Worm (Caenorhabditis elegans) whole organism, L2 larva: ENCODE data around the gene bath-23.

Source experiments
- C34F6.9 ChIP-seq: fragments of 150-350 bp; optimal IDR thresholded peaks from 2 replicates; lab custom pipeline; 2014; ENCODE audit warnings: missing biosample characterization, missing genetic modification characterization
- F13H6.1 ChIP-seq: sonication (generic microtip); optimal IDR thresholded peaks from 2 replicates; lab custom pipeline; 2016; ENCODE audit warnings: missing genetic modification characterization, missing compliant biosample characterization
- R02D3.7 ChIP-seq: fragments of 150-350 bp; optimal IDR thresholded peaks from 2 replicates; lab custom pipeline; 2014; ENCODE audit warnings: missing biosample characterization, missing genetic modification characterization
- ZK546.5 ChIP-seq: sonication (generic microtip); optimal IDR thresholded peaks from 2 replicates; lab custom pipeline; 2017; ENCODE audit warnings: missing biosample characterization, missing genetic modification characterization
- alr-1 ChIP-seq: fragments of 150-350 bp; optimal IDR thresholded peaks from 2 replicates; lab custom pipeline; 2014; ENCODE audit warnings: missing biosample characterization, missing genetic modification characterization
- ama-1 ChIP-seq: fragments of 150-350 bp; optimal IDR thresholded peaks from 2 replicates; lab custom pipeline; 2018; ENCODE audit warnings: inconsistent platforms
- blmp-1 ChIP-seq: sonication (generic microtip); optimal IDR thresholded peaks from 2 replicates; lab custom pipeline; 2017; ENCODE audit warnings: missing genetic modification characterization, mild to moderate bottlenecking, missing compliant biosample characterization, antibody characterized with exemption, moderate library complexity; ENCODE audit not compliant: insufficient read depth
- ceh-16 ChIP-seq: fragments of 150-350 bp; optimal IDR thresholded peaks from 2 replicates; lab custom pipeline; 2014; ENCODE audit warnings: missing biosample characterization, missing genetic modification characterization
- crh-2 ChIP-seq: sonication (generic microtip); optimal IDR thresholded peaks from 2 replicates; lab custom pipeline; 2017; ENCODE audit warnings: missing biosample characterization, missing genetic modification characterization
- dmd-4 ChIP-seq: sonication (generic microtip); optimal IDR thresholded peaks from 2 replicates; lab custom pipeline; 2017; ENCODE audit warnings: missing biosample characterization, missing genetic modification characterization
- egl-27 ChIP-seq: sonication (generic microtip); optimal IDR thresholded peaks from 3 replicates; lab custom pipeline; 2017; ENCODE audit warnings: missing biosample characterization, missing genetic modification reagents, missing genetic modification characterization
- elt-1 ChIP-seq: fragments of 150-350 bp; optimal IDR thresholded peaks from 2 replicates; lab custom pipeline; 2014; ENCODE audit warnings: missing biosample characterization, missing genetic modification characterization
- elt-3 ChIP-seq: sonication (generic microtip); optimal IDR thresholded peaks from 2 replicates; lab custom pipeline; 2017; ENCODE audit warnings: missing biosample characterization, missing genetic modification characterization
- lin-11 ChIP-seq: fragments of 150-350 bp; sonication (generic microtip); optimal IDR thresholded peaks from 2 replicates; lab custom pipeline; 2014; ENCODE audit warnings: missing biosample characterization, missing genetic modification characterization, inconsistent platforms, mixed read lengths
- lin-13 ChIP-seq: fragments of 150-350 bp; optimal IDR thresholded peaks from 2 replicates; lab custom pipeline; 2014; ENCODE audit warnings: missing biosample characterization, missing genetic modification reagents, missing genetic modification characterization
- lin-39 ChIP-seq: fragments of 150-350 bp; optimal IDR thresholded peaks from 2 replicates; lab custom pipeline; 2014; ENCODE audit warnings: missing biosample characterization, missing genetic modification reagents, missing genetic modification characterization
- lsy-2 ChIP-seq, 2 experiments: fragments of 150-350 bp in 1 of 2; sonication (generic microtip) in 1 of 2; optimal IDR thresholded peaks; 2 replicates each; lab custom pipeline; 2014 to 2017; ENCODE audit warnings: missing biosample characterization in 2 of 2, missing genetic modification characterization in 2 of 2
- mab-5 ChIP-seq: fragments of 150-350 bp; optimal IDR thresholded peaks from 2 replicates; lab custom pipeline; 2014; ENCODE audit warnings: missing biosample characterization, missing genetic modification characterization
- mbf-1 ChIP-seq: sonication (generic microtip); optimal IDR thresholded peaks from 2 replicates; lab custom pipeline; 2017; ENCODE audit warnings: missing biosample characterization, missing genetic modification characterization
- nhr-11 ChIP-seq: fragments of 150-350 bp; optimal IDR thresholded peaks from 2 replicates; lab custom pipeline; 2014; ENCODE audit warnings: missing biosample characterization, missing genetic modification characterization
- nhr-12 ChIP-seq: fragments of 150-350 bp; optimal IDR thresholded peaks from 2 replicates; lab custom pipeline; 2014; ENCODE audit warnings: missing biosample characterization, missing genetic modification characterization
- nhr-21 ChIP-seq: fragments of 150-350 bp; optimal IDR thresholded peaks from 2 replicates; lab custom pipeline; 2014; ENCODE audit warnings: missing biosample characterization, missing genetic modification characterization
- nhr-23 ChIP-seq: fragments of 150-350 bp; optimal IDR thresholded peaks from 2 replicates; lab custom pipeline; 2014; ENCODE audit warnings: missing biosample characterization, missing genetic modification reagents, missing genetic modification characterization
- nhr-237 ChIP-seq: fragments of 150-350 bp; optimal IDR thresholded peaks from 2 replicates; lab custom pipeline; 2014; ENCODE audit warnings: missing biosample characterization, missing genetic modification characterization
- nhr-25 ChIP-seq: fragments of 150-350 bp; sonication (generic microtip); optimal IDR thresholded peaks from 3 replicates; lab custom pipeline; 2014; ENCODE audit warnings: missing biosample characterization, missing genetic modification characterization
- nhr-6 ChIP-seq: fragments of 150-350 bp; optimal IDR thresholded peaks from 2 replicates; lab custom pipeline; 2014; ENCODE audit warnings: missing biosample characterization, missing genetic modification characterization
- nhr-77 ChIP-seq: fragments of 150-350 bp; optimal IDR thresholded peaks from 2 replicates; lab custom pipeline; 2014; ENCODE audit warnings: missing biosample characterization, missing genetic modification characterization
- peb-1 ChIP-seq: fragments of 150-350 bp; optimal IDR thresholded peaks from 2 replicates; lab custom pipeline; 2014; ENCODE audit warnings: missing biosample characterization, missing genetic modification characterization
- sem-4 ChIP-seq: fragments of 150-350 bp; optimal IDR thresholded peaks from 2 replicates; lab custom pipeline; 2014; ENCODE audit warnings: missing biosample characterization, missing genetic modification reagents, missing genetic modification characterization
- skn-1 ChIP-seq: sonication (generic microtip); optimal IDR thresholded peaks from 2 replicates; lab custom pipeline; 2017; ENCODE audit warnings: missing biosample characterization, missing genetic modification characterization
- sma-9 ChIP-seq, 2 experiments: fragments of 150-350 bp in 1 of 2; sonication (generic microtip) in 1 of 2; optimal IDR thresholded peaks; 2 replicates each; lab custom pipeline; 2014 to 2016; ENCODE audit warnings: missing genetic modification characterization in 2 of 2, mild to moderate bottlenecking in 1 of 2, missing biosample characterization in 1 of 2, missing compliant biosample characterization in 1 of 2, missing genetic modification reagents in 1 of 2, moderate library complexity in 1 of 2
- unc-55 ChIP-seq: fragments of 150-350 bp; sonication (generic microtip); optimal IDR thresholded peaks from 3 replicates; lab custom pipeline; 2014; ENCODE audit warnings: missing biosample characterization, missing genetic modification reagents, missing genetic modification characterization
- unc-62 ChIP-seq: fragments of 150-350 bp; optimal IDR thresholded peaks from 2 replicates; lab custom pipeline; 2014; ENCODE audit warnings: missing biosample characterization, missing genetic modification reagents, missing genetic modification characterization
- zag-1 ChIP-seq: fragments of 150-350 bp; optimal IDR thresholded peaks from 2 replicates; lab custom pipeline; 2014; ENCODE audit warnings: missing biosample characterization, missing genetic modification characterization
- ztf-1 ChIP-seq: fragments of 200-800 bp; sonication (Bioruptor generic); conservative IDR thresholded peaks from 2 replicates; pipeline ENCODE4 v1.3.6; 2022; ENCODE audit warnings: missing genetic modification characterization, missing compliant biosample characterization
- ztf-11 ChIP-seq: sonication (generic microtip); optimal IDR thresholded peaks from 2 replicates; lab custom pipeline; 2017; ENCODE audit warnings: missing biosample characterization, missing genetic modification characterization
- ztf-4 ChIP-seq: fragments of 150-350 bp; optimal IDR thresholded peaks from 2 replicates; lab custom pipeline; 2014; ENCODE audit warnings: missing biosample characterization, missing genetic modification characterization

bath-23 gene

DNA sequence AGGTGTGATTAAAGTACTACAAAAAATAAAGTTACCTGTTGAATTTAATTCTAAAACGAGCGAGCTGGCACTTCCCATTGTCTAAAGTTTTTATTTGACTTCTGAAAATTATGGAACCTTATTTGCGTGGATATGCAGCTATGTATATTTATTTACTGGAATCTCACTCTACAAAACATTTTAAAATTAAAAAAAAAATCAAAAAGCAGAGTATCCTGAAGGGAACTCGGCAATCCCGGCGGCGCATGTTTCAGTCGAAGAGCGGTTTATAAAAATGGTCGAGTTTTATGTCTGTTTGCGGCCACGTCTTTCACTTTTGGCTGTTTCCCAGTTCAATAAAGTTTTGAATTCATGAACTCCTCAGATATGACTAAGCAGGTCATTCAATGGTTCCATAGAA, 34.1 kb upstream of the bath-23 start, which contains the start of gene F14D2.19:
Gene F14D2.19, minus strand, starts transcription at position 101 of the 400 bp plus-strand sequence.
- TF ChIP-seq zag-1 (tag; lab: Kevin White, UChicago) (no peak), nhr-11 (tag; lab: Kevin White, UChicago) (no peak), elt-3 (no peak), ceh-16 (tag; lab: Kevin White, UChicago) (no peak), dmd-4 (tag; lab: Kevin White, UChicago) (no peak)

DNA sequence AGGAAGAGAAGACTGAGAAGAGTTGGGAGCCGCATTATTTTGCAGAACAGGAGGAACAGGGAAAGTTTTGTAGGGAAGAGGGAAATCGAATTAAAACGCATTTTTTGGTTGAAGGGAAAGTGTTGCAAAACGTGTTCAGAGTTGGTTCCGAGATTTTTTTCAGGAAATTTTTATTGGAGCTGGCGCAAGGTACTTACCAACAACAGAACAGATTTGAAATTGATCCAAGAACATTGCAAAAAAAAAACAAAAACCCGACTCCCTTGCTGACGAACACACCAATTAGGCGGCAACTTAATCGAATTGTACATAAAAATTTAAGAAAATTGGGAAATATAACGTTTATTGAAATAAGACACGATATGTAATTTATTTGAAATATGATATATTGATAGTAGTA, 32.6 kb upstream of the bath-23 start, which contains the start of gene F14D2.7:
Gene F14D2.7, minus strand, starts transcription at position 101 of the 400 bp plus-strand sequence.
- TF ChIP-seq egl-27 (tag; lab: Kevin White, UChicago) (no peak), mbf-1 (tag; lab: Kevin White, UChicago) (no peak), nhr-25 (no peak), unc-55 (GFP tag; lab: Kevin White, UChicago) (no peak), lin-13 (GFP tag; lab: Kevin White, UChicago) (no peak), nhr-6 (tag; lab: Kevin White, UChicago) (no peak), ama-1 (lab: Kevin White, UChicago) (no peak), peb-1 (no peak), ztf-11 (tag; lab: Kevin White, UChicago) (no peak), ztf-1 (GFP tag; lab: Robert Waterston, UW) (no peak), zag-1 (tag; lab: Kevin White, UChicago) (no peak)

DNA sequence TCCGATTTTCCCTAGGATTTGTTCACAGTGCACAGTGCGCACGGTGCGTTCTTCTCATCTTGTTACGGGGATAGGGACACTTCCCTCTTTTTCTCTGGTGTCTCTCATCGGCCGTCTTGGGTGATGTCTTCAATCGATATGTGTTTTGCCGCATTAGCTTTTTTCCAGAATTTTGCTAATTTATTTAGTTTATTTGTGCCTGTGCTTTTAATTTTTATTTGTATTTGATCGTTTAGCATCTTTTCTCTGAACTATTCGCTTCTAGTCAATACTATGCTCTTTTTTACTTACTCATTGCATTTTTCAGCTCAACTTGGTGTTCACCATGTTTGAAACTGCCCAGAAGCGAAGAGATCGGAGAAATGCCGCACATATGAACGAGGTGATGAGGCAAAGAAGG, 30.9 kb upstream of the bath-23 start, which contains the start of gene F14D2.5:
Gene F14D2.5, plus strand, starts transcription at position 301 of the 400 bp plus-strand sequence.
- TF ChIP-seq skn-1 (tag; lab: Kevin White, UChicago): no peak
- TF ChIP-seq nhr-21 (tag; lab: Kevin White, UChicago): no peak
- no peak for TF ChIP-seq F13H6.1 (tag; lab: Kevin White, UChicago)
- no peak for TF ChIP-seq C34F6.9

DNA sequence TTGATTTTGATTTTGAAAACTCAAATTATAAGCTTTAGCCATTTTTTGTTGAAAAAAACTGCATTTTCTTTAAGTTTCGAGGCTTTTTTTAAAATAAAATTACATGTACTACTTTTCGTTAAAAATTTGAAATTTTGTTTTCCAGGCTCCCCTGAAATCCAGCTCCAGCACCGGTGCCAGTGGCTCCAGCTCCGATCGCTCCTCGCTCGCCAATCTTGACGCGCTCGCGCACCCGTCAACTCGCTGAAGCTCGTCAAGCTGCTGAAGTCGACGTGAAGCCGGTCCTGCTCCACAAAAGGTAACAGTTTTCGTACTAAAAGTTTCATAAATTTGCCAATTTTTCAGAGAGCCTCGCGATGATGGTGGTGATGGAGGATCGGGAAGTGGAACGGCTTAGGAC, 30.3 kb upstream of the bath-23 start:
- TF ChIP-seq lin-39 (tag; lab: Kevin White, UChicago) (no peak), elt-1 (no peak), ZK546.5 (tag; lab: Kevin White, UChicago) (no peak), nhr-23 (tag; lab: Kevin White, UChicago) (no peak), C34F6.9 (no peak), nhr-77 (tag; lab: Kevin White, UChicago) (no peak), ztf-11 (tag; lab: Kevin White, UChicago) (no peak), skn-1 (tag; lab: Kevin White, UChicago) (no peak), lsy-2 (tag; optimal IDR thresholded peaks at IDR 0.05; lab: Kevin White, UChicago) (no peak), blmp-1 (tag; lab: Kevin White, UChicago) (no peak), peb-1 (no peak), dmd-4 (tag; lab: Kevin White, UChicago) (no peak), sma-9 (GFP tag; optimal IDR thresholded peaks at IDR 0.05; lab: Kevin White, UChicago) (no peak), sma-9 (tag; optimal IDR thresholded peaks at IDR 0.05; lab: Kevin White, UChicago) (no peak), ztf-4 (tag; lab: Kevin White, UChicago) (no peak), nhr-12 (tag; lab: Kevin White, UChicago) (no peak), ztf-1 (GFP tag; lab: Robert Waterston, UW) (no peak), zag-1 (tag; lab: Kevin White, UChicago) (no peak), nhr-6 (tag; lab: Kevin White, UChicago) (no peak), crh-2 (no peak)

DNA sequence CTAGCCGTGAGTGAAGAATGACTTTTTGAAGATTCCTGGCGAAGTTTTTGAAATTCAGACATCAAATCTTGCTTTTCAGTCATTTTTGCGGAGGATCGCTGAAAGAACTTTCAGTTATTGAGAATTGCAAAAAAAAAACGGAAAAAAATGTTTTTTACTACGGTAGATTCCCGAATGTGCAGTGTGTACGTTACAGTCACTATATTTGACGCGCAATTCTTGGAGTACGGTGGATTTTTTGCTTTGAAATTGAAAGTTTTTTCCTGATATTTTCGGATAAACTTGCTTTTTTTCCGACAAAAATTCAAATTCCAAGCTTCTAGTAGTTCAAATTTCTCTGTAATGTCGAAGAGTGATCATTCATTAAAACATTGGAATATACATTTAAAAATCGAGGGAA, 29.1 kb upstream of the bath-23 start, which contains the start of gene F14D2.11:
Gene F14D2.11, minus strand, starts transcription at position 101 of the 400 bp plus-strand sequence.
- no peak for TF ChIP-seq lin-11 (tag; lab: Kevin White, UChicago)
- no peak for TF ChIP-seq mab-5 (tag; lab: Kevin White, UChicago)
- no peak for TF ChIP-seq dmd-4 (tag; lab: Kevin White, UChicago)
- no peak for TF ChIP-seq nhr-23 (tag; lab: Kevin White, UChicago)
- no peak for TF ChIP-seq crh-2
- no peak for TF ChIP-seq lin-13 (GFP tag; lab: Kevin White, UChicago)
- TF ChIP-seq nhr-237: no peak
- no peak for TF ChIP-seq unc-62 (GFP tag; lab: Kevin White, UChicago)
- TF ChIP-seq nhr-6 (tag; lab: Kevin White, UChicago): no peak
- no peak for TF ChIP-seq nhr-12 (tag; lab: Kevin White, UChicago)
- no peak for TF ChIP-seq ztf-1 (GFP tag; lab: Robert Waterston, UW)
- no peak for TF ChIP-seq sem-4 (tag; lab: Kevin White, UChicago)
- TF ChIP-seq mbf-1 (tag; lab: Kevin White, UChicago): no peak
- no peak for TF ChIP-seq R02D3.7 (tag; lab: Kevin White, UChicago)
- TF ChIP-seq egl-27 (tag; lab: Kevin White, UChicago): no peak
- TF ChIP-seq alr-1 (tag; lab: Kevin White, UChicago): no peak
